Fruit fly (Drosophila melanogaster): Measurements from ENCODE around the gene Cralbp.

DNA sequence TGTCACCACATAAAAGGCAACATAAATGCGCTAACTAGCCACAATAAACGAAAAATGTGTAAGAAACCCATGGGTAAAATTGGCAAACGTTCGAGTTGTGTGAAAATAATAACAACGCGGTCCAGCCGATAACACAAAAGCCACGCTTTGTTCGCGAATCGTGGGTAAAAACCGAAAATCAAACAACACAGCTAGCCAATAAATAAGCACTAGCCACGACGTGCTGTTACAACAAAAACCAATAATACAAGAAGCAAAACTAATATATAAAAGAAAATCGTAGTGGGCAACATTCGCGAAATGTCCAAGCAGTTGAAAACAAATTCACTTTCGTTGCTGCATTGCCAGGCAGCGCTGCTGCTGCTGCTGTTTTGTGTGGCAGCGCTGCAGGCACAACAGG lies 16.2 kb upstream of the Cralbp start, which contains the start of gene CG42272:
- no peak for TF ChIP-seq usp (GFP tag; optimal IDR thresholded peaks at IDR 0.05)
- TF ChIP-seq pan (optimal IDR thresholded peaks at IDR 0.05) = no peak
- TF ChIP-seq Dll (optimal IDR thresholded peaks at IDR 0.05) = no peak
